Fruit fly (Drosophila melanogaster): ENCODE data around the gene CG9692.
A peak's percentile ranks its signal among the peaks of the same experiment; 100 is the strongest.

CG9692 gene

dm6 chr3L:16659959-16660870 is 44.6 kb upstream of the CG9692 start (continued):
- peak; percentile 76 for TF ChIP-seq CG12236 (GFP tag; optimal IDR thresholded peaks at IDR 0.05)
- TF ChIP-seq CG1603 (tag; optimal IDR thresholded peaks at IDR 0.05), result peak; percentile 87
- peak; percentile 90 for TF ChIP-seq HLH54F (GFP tag; optimal IDR thresholded peaks at IDR 0.05)
- TF ChIP-seq CG6175 (GFP tag; IDR thresholded peaks at IDR 0.05), result peak; percentile 83
- TF ChIP-seq pan (optimal IDR thresholded peaks at IDR 0.05), result no peak
- peak in 1 of 2 experiments; percentile 95 for TF ChIP-seq pan (GFP tag; optimal IDR thresholded peaks at IDR 0.05 in 1 of 2, IDR thresholded peaks at IDR 0.05 in 1 of 2)
- TF ChIP-seq Fer1 (GFP tag; optimal IDR thresholded peaks at IDR 0.05), result peak; percentile 97
- peak; percentile 97 for TF ChIP-seq Xbp1 (GFP tag; optimal IDR thresholded peaks at IDR 0.05)
- peak; percentile 96 for TF ChIP-seq unpg (GFP tag; optimal IDR thresholded peaks at IDR 0.05)
- TF ChIP-seq Hand (GFP tag; optimal IDR thresholded peaks at IDR 0.05), result peak; percentile 95
- no peak for TF ChIP-seq hth (optimal IDR thresholded peaks at IDR 0.05)
- TF ChIP-seq ham (GFP tag; IDR thresholded peaks at IDR 0.05), result peak; percentile 81
- TF ChIP-seq HmgD (GFP tag; optimal IDR thresholded peaks at IDR 0.05), result peak; percentile 47
- peak; percentile 87 for TF ChIP-seq Oaz (GFP tag; IDR thresholded peaks at IDR 0.05)
- TF ChIP-seq Nf-YA (GFP tag; IDR thresholded peaks at IDR 0.05), result peak; percentile 92
- TF ChIP-seq CG14965 (GFP tag; optimal IDR thresholded peaks at IDR 0.05; ENCODE audit: borderline replicate concordance), result peak; percentile 71
- peak; percentile 78 for TF ChIP-seq Ets97D (GFP tag; optimal IDR thresholded peaks at IDR 0.05)
- peak; percentile 78 for TF ChIP-seq CG4617 (GFP tag; optimal IDR thresholded peaks at IDR 0.05; ENCODE audit: borderline replicate concordance)
- peak; percentile 88 for TF ChIP-seq CG33213 (GFP tag; optimal IDR thresholded peaks at IDR 0.05)
- peak; percentile 91 for TF ChIP-seq CG14667 (GFP tag; IDR thresholded peaks at IDR 0.05)
- no peak for TF ChIP-seq Hr39 (optimal IDR thresholded peaks at IDR 0.05)
- peak; percentile 96 for TF ChIP-seq nerfin-1 (tag; optimal IDR thresholded peaks at IDR 0.05)
- peak; percentile 89 to 91 for TF ChIP-seq chif (GFP tag; optimal IDR thresholded peaks at IDR 0.05)
- peak; percentile 94 for TF ChIP-seq CG2120 (GFP tag; optimal IDR thresholded peaks at IDR 0.05)
- TF ChIP-seq mam (GFP tag; optimal IDR thresholded peaks at IDR 0.05), result peak; percentile 95
- TF ChIP-seq CG16863 (GFP tag; optimal IDR thresholded peaks at IDR 0.05), result peak; percentile 87
- peak; percentile 94 for TF ChIP-seq CG4854 (GFP tag; optimal IDR thresholded peaks at IDR 0.05)
- peak; percentile 98 for TF ChIP-seq CG4424 (GFP tag; optimal IDR thresholded peaks at IDR 0.05)
- TF ChIP-seq gcm2 (GFP tag; optimal IDR thresholded peaks at IDR 0.05), result peak; percentile 73
- no peak for TF ChIP-seq fru (optimal IDR thresholded peaks at IDR 0.05)
- TF ChIP-seq CG6854 (GFP tag; optimal IDR thresholded peaks at IDR 0.05), result peak; percentile 95
- peak; percentile 88 for TF ChIP-seq twi (tag; optimal IDR thresholded peaks at IDR 0.05)
- TF ChIP-seq CG43689 (GFP tag; IDR thresholded peaks at IDR 0.05), result peak; percentile 85
- peak; percentile 96 for TF ChIP-seq slbo (GFP tag; IDR thresholded peaks at IDR 0.05)
- TF ChIP-seq MTF-1 (GFP tag; optimal IDR thresholded peaks at IDR 0.05; ENCODE audit: borderline replicate concordance), result peak; percentile 89
- TF ChIP-seq CG32772 (GFP tag; IDR thresholded peaks at IDR 0.05), result peak; percentile 94
- peak; percentile 88 for TF ChIP-seq vfl (GFP tag; optimal IDR thresholded peaks at IDR 0.05)
- peak; percentile 49 for TF ChIP-seq Sry-δ (GFP tag; optimal IDR thresholded peaks at IDR 0.05)
- TF ChIP-seq org-1 (GFP tag; optimal IDR thresholded peaks at IDR 0.05), result peak; percentile 97
- TF ChIP-seq CG15479 (GFP tag; optimal IDR thresholded peaks at IDR 0.05), result no peak
- peak; percentile 94 for TF ChIP-seq CG17328 (GFP tag; IDR thresholded peaks at IDR 0.05)
- peak; percentile 93 for TF ChIP-seq croc (GFP tag; conservative IDR thresholded peaks at IDR 0.05)
- peak; percentile 93 for TF ChIP-seq CG6683 (GFP tag; optimal IDR thresholded peaks at IDR 0.05)
- peak; percentile 95 for TF ChIP-seq CG3847 (GFP tag; IDR thresholded peaks at IDR 0.05)
- peak; percentile 88 for TF ChIP-seq Jarid2 (GFP tag; optimal IDR thresholded peaks at IDR 0.05)
- peak; percentile 95 for TF ChIP-seq lilli (GFP tag; optimal IDR thresholded peaks at IDR 0.05)
- TF ChIP-seq CG13287 (GFP tag; IDR thresholded peaks at IDR 0.05; ENCODE audit: partially characterized antibody), result no peak
- peak; percentile 97 for TF ChIP-seq Meics (GFP tag; optimal IDR thresholded peaks at IDR 0.05)
- TF ChIP-seq hbn (GFP tag; IDR thresholded peaks at IDR 0.05; ENCODE audit: partially characterized antibody), result no peak
- TF ChIP-seq Bteb2 (GFP tag; optimal IDR thresholded peaks at IDR 0.05), result peak; percentile 89

Measured in whole organism, embryonic.